Worm (Caenorhabditis elegans) whole organism, late embryonic: Measurements from ENCODE around the gene R11G1.11.
A peak's percentile ranks its signal among the peaks of the same experiment; 100 is the strongest.

Experiments used
- C08G9.2 ChIP-seq: sonication (generic microtip); optimal IDR thresholded peaks from 2 replicates; lab custom pipeline; 2016; ENCODE audit warnings: mild to moderate bottlenecking, missing genetic modification characterization, moderate library complexity, missing compliant biosample characterization
- C38D4.7 ChIP-seq: fragments of 200-800 bp; sonication (Bioruptor generic); optimal IDR thresholded peaks from 2 replicates; lab custom pipeline; 2018; ENCODE audit warnings: mild to moderate bottlenecking, missing genetic modification characterization, moderate library complexity, missing compliant biosample characterization
- K02D7.2 ChIP-seq: sonication (generic microtip); optimal IDR thresholded peaks from 2 replicates; lab custom pipeline; 2017; ENCODE audit warnings: mild to moderate bottlenecking, missing genetic modification characterization, missing compliant biosample characterization
- Y22D7AL.16 ChIP-seq: sonication (generic microtip); optimal IDR thresholded peaks from 2 replicates; lab custom pipeline; 2016; ENCODE audit warnings: missing genetic modification characterization, missing compliant biosample characterization
- ceh-14 ChIP-seq: sonication (generic microtip); optimal IDR thresholded peaks from 2 replicates; lab custom pipeline; 2016; ENCODE audit warnings: missing genotype, missing genetic modification characterization, missing compliant biosample characterization
- ceh-18 ChIP-seq: sonication (generic microtip); optimal IDR thresholded peaks from 2 replicates; lab custom pipeline; 2016; ENCODE audit warnings: missing genetic modification characterization, missing compliant biosample characterization
- ceh-19 ChIP-seq: fragments of 200-800 bp; sonication (Bioruptor generic); optimal IDR thresholded peaks from 2 replicates; lab custom pipeline; 2018; ENCODE audit warnings: mild to moderate bottlenecking, missing genetic modification characterization, missing compliant biosample characterization
- ceh-2 ChIP-seq: sonication (generic microtip); optimal IDR thresholded peaks from 2 replicates; lab custom pipeline; 2016; ENCODE audit warnings: missing genotype, missing genetic modification characterization, missing compliant biosample characterization
- ceh-24 ChIP-seq: sonication (generic microtip); optimal IDR thresholded peaks from 2 replicates; lab custom pipeline; 2016; ENCODE audit warnings: mild to moderate bottlenecking, missing genetic modification characterization, missing compliant biosample characterization
- ceh-30 ChIP-seq: fragments of 150-350 bp; optimal IDR thresholded peaks from 2 replicates; lab custom pipeline; 2014; ENCODE audit warnings: missing biosample characterization, missing genetic modification characterization
- ceh-31 ChIP-seq: sonication (generic microtip); optimal IDR thresholded peaks from 2 replicates; lab custom pipeline; 2016; ENCODE audit warnings: missing genetic modification characterization, missing compliant biosample characterization
- ceh-34 ChIP-seq: sonication (generic microtip); optimal IDR thresholded peaks from 2 replicates; lab custom pipeline; 2016; ENCODE audit warnings: mild to moderate bottlenecking, missing genetic modification characterization, missing compliant biosample characterization
- ceh-45 ChIP-seq: fragments of 200-800 bp; sonication (Bioruptor generic); IDR thresholded peaks from 2 replicates; pipeline ENCODE4 v1.3.6; 2022; ENCODE audit warnings: missing genetic modification reagents, missing genetic modification characterization, missing compliant biosample characterization
- ceh-6 ChIP-seq: fragments of 200-800 bp; sonication (Bioruptor generic); optimal IDR thresholded peaks from 2 replicates; lab custom pipeline; 2018; ENCODE audit warnings: mild to moderate bottlenecking, missing genetic modification characterization, missing compliant biosample characterization
- ceh-9 ChIP-seq: sonication (generic microtip); optimal IDR thresholded peaks from 2 replicates; lab custom pipeline; 2016; ENCODE audit warnings: mild to moderate bottlenecking, missing genetic modification characterization, inconsistent platforms, missing compliant biosample characterization
- che-1 ChIP-seq: sonication (generic microtip); optimal IDR thresholded peaks from 2 replicates; lab custom pipeline; 2016; ENCODE audit warnings: mild to moderate bottlenecking, missing genetic modification characterization, missing compliant biosample characterization
- dve-1 ChIP-seq: sonication (generic microtip); optimal IDR thresholded peaks from 2 replicates; lab custom pipeline; 2017; ENCODE audit warnings: antibody characterized with exemption, mild to moderate bottlenecking, missing genetic modification characterization, missing compliant biosample characterization
- ets-4 ChIP-seq: sonication (generic microtip); optimal IDR thresholded peaks from 2 replicates; lab custom pipeline; 2016; ENCODE audit warnings: missing genetic modification characterization, missing compliant biosample characterization
- eyg-1 ChIP-seq: sonication (generic microtip); optimal IDR thresholded peaks from 2 replicates; lab custom pipeline; 2016; ENCODE audit warnings: missing genotype, missing genetic modification characterization, missing compliant biosample characterization
- fax-1 ChIP-seq: sonication (generic microtip); optimal IDR thresholded peaks from 2 replicates; lab custom pipeline; 2016; ENCODE audit warnings: missing genotype, missing genetic modification characterization, missing compliant biosample characterization
- fkh-6 ChIP-seq: sonication (generic microtip); optimal IDR thresholded peaks from 2 replicates; lab custom pipeline; 2016; ENCODE audit warnings: missing genetic modification characterization, missing compliant biosample characterization
- gmeb-2 ChIP-seq: sonication (generic microtip); optimal IDR thresholded peaks from 2 replicates; lab custom pipeline; 2016; ENCODE audit warnings: missing genetic modification characterization, inconsistent platforms, missing compliant biosample characterization
- hlh-13 ChIP-seq: fragments of 200-800 bp; sonication (Bioruptor generic); optimal IDR thresholded peaks from 2 replicates; lab custom pipeline; 2018; ENCODE audit warnings: mild to moderate bottlenecking, missing genetic modification characterization, missing compliant biosample characterization
- hlh-15 ChIP-seq: sonication (generic microtip); optimal IDR thresholded peaks from 2 replicates; lab custom pipeline; 2016; ENCODE audit warnings: missing genetic modification characterization, missing compliant biosample characterization
- hlh-6 ChIP-seq: sonication (generic microtip); optimal IDR thresholded peaks from 2 replicates; lab custom pipeline; 2016; ENCODE audit warnings: missing genotype, missing genetic modification characterization, missing compliant biosample characterization
- mec-3 ChIP-seq: sonication (generic microtip); optimal IDR thresholded peaks from 2 replicates; lab custom pipeline; 2016; ENCODE audit warnings: borderline replicate concordance, missing genetic modification characterization, missing compliant biosample characterization
- nfya-1 ChIP-seq: sonication (generic microtip); optimal IDR thresholded peaks from 2 replicates; lab custom pipeline; 2017; ENCODE audit warnings: missing genetic modification characterization, mild to moderate bottlenecking, missing compliant biosample characterization, antibody characterized with exemption, moderate library complexity
- nhr-232 ChIP-seq: sonication (generic microtip); optimal IDR thresholded peaks from 2 replicates; lab custom pipeline; 2016; ENCODE audit warnings: missing genetic modification characterization, missing compliant biosample characterization
- pag-3 ChIP-seq: sonication (generic microtip); optimal IDR thresholded peaks from 2 replicates; lab custom pipeline; 2016; ENCODE audit warnings: missing compliant biosample characterization, missing genetic modification characterization, borderline replicate concordance
- pat-9 ChIP-seq: fragments of 200-800 bp; sonication (Bioruptor generic); optimal IDR thresholded peaks from 2 replicates; lab custom pipeline; 2018; ENCODE audit warnings: mild to moderate bottlenecking, missing genetic modification characterization, moderate library complexity, missing compliant biosample characterization
- pha-4 ChIP-seq: fragments of 150-350 bp; optimal IDR thresholded peaks from 2 replicates; lab custom pipeline; 2018; ENCODE audit warnings: missing biosample characterization, missing genetic modification reagents, missing genetic modification characterization
- pros-1 ChIP-seq: fragments of 150-350 bp; optimal IDR thresholded peaks from 2 replicates; lab custom pipeline; 2014; ENCODE audit warnings: missing biosample characterization, missing genetic modification reagents, missing genetic modification characterization
- ref-2 ChIP-seq: sonication (generic microtip); optimal IDR thresholded peaks from 2 replicates; lab custom pipeline; 2016; ENCODE audit warnings: missing genetic modification characterization, missing compliant biosample characterization
- rnt-1 ChIP-seq: sonication (generic microtip); optimal IDR thresholded peaks from 2 replicates; lab custom pipeline; 2016; ENCODE audit warnings: missing genetic modification characterization, missing compliant biosample characterization
- sox-4 ChIP-seq: sonication (generic microtip); optimal IDR thresholded peaks from 2 replicates; lab custom pipeline; 2017; ENCODE audit warnings: mild to moderate bottlenecking, missing genetic modification characterization, inconsistent platforms, missing compliant biosample characterization
- syd-9 ChIP-seq: sonication (generic microtip); optimal IDR thresholded peaks from 2 replicates; lab custom pipeline; 2016; ENCODE audit warnings: mild to moderate bottlenecking, missing genetic modification characterization, moderate library complexity, missing compliant biosample characterization
- tbx-7 ChIP-seq: sonication (generic microtip); optimal IDR thresholded peaks from 2 replicates; lab custom pipeline; 2016; ENCODE audit warnings: missing genotype, missing genetic modification characterization, missing compliant biosample characterization
- unc-3 ChIP-seq, 2 experiments: fragments of 200-800 bp in 1 of 2; sonication (Bioruptor generic) in 1 of 2; sonication (generic microtip) in 1 of 2; conservative IDR thresholded peaks in 1 of 2; optimal IDR thresholded peaks in 1 of 2; 2 replicates each; pipeline versions ENCODE4 v1.3.6 to Lab custom; 2016 to 2022; ENCODE audit warnings: missing compliant biosample characterization in 2 of 2, missing genetic modification characterization in 2 of 2, missing genetic modification reagents in 1 of 2
- unc-42 ChIP-seq: sonication (generic microtip); optimal IDR thresholded peaks from 2 replicates; lab custom pipeline; 2016; ENCODE audit warnings: missing genotype, missing genetic modification characterization, missing compliant biosample characterization
- unc-55 ChIP-seq: sonication (generic microtip); optimal IDR thresholded peaks from 2 replicates; lab custom pipeline; 2017; ENCODE audit warnings: missing biosample characterization, missing genetic modification reagents, missing genetic modification characterization
- unc-86 ChIP-seq: sonication (generic microtip); optimal IDR thresholded peaks from 2 replicates; lab custom pipeline; 2016; ENCODE audit warnings: missing genetic modification characterization, missing compliant biosample characterization
- zip-5 ChIP-seq: sonication (generic microtip); optimal IDR thresholded peaks from 2 replicates; lab custom pipeline; 2016; ENCODE audit warnings: missing genetic modification characterization, missing compliant biosample characterization

The R11G1.11 gene

DNA sequence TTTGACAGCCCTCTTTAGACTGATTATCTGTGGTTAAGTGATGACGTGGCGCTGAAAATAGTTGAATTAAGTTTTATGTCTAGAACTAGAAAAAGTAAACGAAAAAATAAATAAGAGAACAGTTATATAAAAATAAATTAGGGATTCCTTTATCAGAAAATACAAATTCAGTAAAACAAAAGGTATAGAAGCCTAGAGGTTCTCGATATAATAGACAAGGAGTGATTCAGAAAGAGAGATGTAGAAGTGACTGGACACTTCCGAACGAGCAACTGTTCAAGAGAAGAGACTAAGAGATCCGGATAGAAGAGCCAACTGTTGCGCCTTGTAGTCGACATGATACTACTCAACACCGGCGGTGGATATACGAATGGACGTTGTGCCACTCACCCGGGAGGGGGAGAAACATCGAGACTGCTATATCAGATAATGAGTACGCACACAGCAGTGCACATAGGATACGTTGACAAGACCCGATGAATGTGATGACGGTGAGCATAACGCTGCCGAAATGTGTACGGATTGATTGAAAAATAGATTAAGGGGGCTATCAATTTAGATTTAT, 34.5 kb downstream of the R11G1.11 start, which contains the start of gene tag-278:
Gene tag-278, minus strand, starts transcription at position 51 of the 565 bp plus-strand sequence.
- TF ChIP-seq hlh-13 (GFP tag; lab: Kevin White, UChicago) (no peak), ref-2 (tag; lab: Kevin White, UChicago) (no peak), gmeb-2 (tag; lab: Kevin White, UChicago) (no peak), C08G9.2 (tag; lab: Kevin White, UChicago) (no peak), nfya-1 (tag; lab: Kevin White, UChicago) (peak; percentile 39), unc-86 (tag; lab: Kevin White, UChicago) (no peak), mec-3 (tag; lab: Kevin White, UChicago) (no peak), ceh-34 (tag; lab: Kevin White, UChicago) (peak; percentile 11), pag-3 (tag; lab: Kevin White, UChicago) (no peak), C38D4.7 (GFP tag; lab: Kevin White, UChicago) (no peak), ceh-31 (tag; lab: Kevin White, UChicago) (peak; percentile 23), ceh-6 (GFP tag; lab: Kevin White, UChicago) (no peak), ceh-18 (peak; percentile 77), ceh-2 (no peak), pat-9 (tag; lab: Kevin White, UChicago) (peak; percentile 4), ceh-24 (tag; lab: Kevin White, UChicago) (no peak), Y22D7AL.16 (tag; lab: Kevin White, UChicago) (no peak), unc-55 (peak; percentile 84), dve-1 (no peak), fkh-6 (tag; lab: Kevin White, UChicago) (no peak), zip-5 (tag; lab: Kevin White, UChicago) (no peak), hlh-6 (no peak), rnt-1 (tag; lab: Kevin White, UChicago) (peak; percentile 59), pros-1 (tag; lab: Kevin White, UChicago) (no peak), unc-3 (GFP tag; conservative IDR thresholded peaks at IDR 0.05; lab: Robert Waterston, UW) (no peak), unc-3 (tag; optimal IDR thresholded peaks at IDR 0.05; lab: Kevin White, UChicago) (no peak), unc-42 (no peak)

DNA sequence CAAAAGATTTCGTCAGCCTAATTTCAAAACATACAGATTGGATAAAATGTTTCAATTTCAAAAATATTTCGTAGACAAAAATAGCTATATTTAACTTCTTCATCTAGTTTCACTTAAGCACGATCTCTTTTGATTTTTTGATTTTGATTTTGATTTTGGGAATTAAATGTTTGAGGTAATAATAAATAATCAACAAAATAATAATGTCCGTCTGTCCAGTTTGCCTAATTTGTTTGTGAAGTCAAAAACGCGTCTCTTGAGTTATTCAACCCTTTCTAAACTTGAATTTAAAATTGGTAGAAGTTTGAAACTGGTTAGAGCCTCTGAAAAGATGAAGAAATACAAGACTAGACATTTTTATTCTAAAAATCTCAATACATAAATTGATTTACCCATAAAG, 35.1 kb downstream of the R11G1.11 start:
- TF ChIP-seq sox-4 (tag; lab: Kevin White, UChicago) (no peak), ceh-9 (tag; lab: Kevin White, UChicago) (no peak), ets-4 (no peak), ceh-19 (GFP tag; lab: Kevin White, UChicago) (no peak), tbx-7 (tag; lab: Kevin White, UChicago) (no peak), rnt-1 (tag; lab: Kevin White, UChicago) (no peak), ceh-14 (tag; lab: Kevin White, UChicago) (no peak), dve-1 (no peak), che-1 (tag; lab: Kevin White, UChicago) (no peak), hlh-6 (no peak), eyg-1 (tag; lab: Kevin White, UChicago) (no peak), gmeb-2 (tag; lab: Kevin White, UChicago) (no peak), nhr-232 (tag; lab: Kevin White, UChicago) (no peak), ceh-45 (GFP tag; lab: Robert Waterston, UW) (no peak), pha-4 (no peak), unc-86 (tag; lab: Kevin White, UChicago) (no peak), C38D4.7 (GFP tag; lab: Kevin White, UChicago) (no peak), K02D7.2 (tag; lab: Kevin White, UChicago) (no peak)

DNA sequence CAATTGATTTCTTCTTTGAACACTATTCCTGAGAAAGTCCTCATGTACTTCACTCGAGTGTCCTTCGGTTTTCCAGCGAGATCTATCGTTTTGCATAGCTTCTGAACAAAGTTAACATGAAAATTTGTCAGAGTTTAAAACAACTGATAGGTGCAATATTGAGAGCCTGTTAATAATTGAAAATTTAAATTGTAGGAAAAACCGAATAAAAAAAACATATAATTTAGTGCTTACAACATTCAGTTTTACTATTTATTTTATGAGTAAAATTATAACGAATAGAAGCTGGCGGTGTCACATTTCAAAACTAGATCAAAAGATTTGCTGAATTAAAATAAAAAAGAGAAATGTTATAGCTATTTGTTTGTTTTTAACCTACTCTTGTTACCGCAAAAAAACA, 38.4 kb downstream of the R11G1.11 start, which contains the start of gene C02F12.8:
Gene C02F12.8, minus strand, starts transcription at position 101 of the 400 bp plus-strand sequence.
- TF ChIP-seq rnt-1 (tag; lab: Kevin White, UChicago) = no peak
- TF ChIP-seq hlh-6 = no peak
- no peak for TF ChIP-seq fax-1
- no peak for TF ChIP-seq tbx-7 (tag; lab: Kevin White, UChicago)
- TF ChIP-seq pat-9 (tag; lab: Kevin White, UChicago) = no peak
- no peak for TF ChIP-seq che-1 (tag; lab: Kevin White, UChicago)
- no peak for TF ChIP-seq ceh-30 (tag; lab: Kevin White, UChicago)
- TF ChIP-seq syd-9 (tag; lab: Kevin White, UChicago) = no peak
- no peak for TF ChIP-seq hlh-15 (tag; lab: Kevin White, UChicago)
- TF ChIP-seq unc-3 (GFP tag; conservative IDR thresholded peaks at IDR 0.05; lab: Robert Waterston, UW) = no peak
- TF ChIP-seq unc-3 (tag; optimal IDR thresholded peaks at IDR 0.05; lab: Kevin White, UChicago) = no peak
- TF ChIP-seq, all 69 proteins: peak for 0
